Fruit fly (Drosophila melanogaster): ENCODE results near the gene Prosbeta3.

The Prosbeta3 gene

dm6 chr3R:9027082-9027481, 21.1 kb upstream of the Prosbeta3 start (continued):
- TF ChIP-seq Hr78 (GFP tag; optimal IDR thresholded peaks at IDR 0.05) (peak in 1 of 2 experiments; percentile 98), Nf-YA (GFP tag; IDR thresholded peaks at IDR 0.05) (peak; percentile 7; the same call in 1 of the 2 replicates), h (optimal IDR thresholded peaks at IDR 0.05) (no peak), CG2120 (GFP tag; optimal IDR thresholded peaks at IDR 0.05) (no peak), Lhr (GFP tag; optimal IDR thresholded peaks at IDR 0.05) (no peak), CG15514 (GFP tag; optimal IDR thresholded peaks at IDR 0.05) (no peak), so (GFP tag; IDR thresholded peaks at IDR 0.05) (no peak), pnt (GFP tag; optimal IDR thresholded peaks at IDR 0.05) (no peak), Dip3 (GFP tag; optimal IDR thresholded peaks at IDR 0.05) (no peak), H2.0 (GFP tag; IDR thresholded peaks at IDR 0.05) (no peak), jing (GFP tag; optimal IDR thresholded peaks at IDR 0.05) (no peak), CG4707 (GFP tag; optimal IDR thresholded peaks at IDR 0.05) (no peak), ara (GFP tag; IDR thresholded peaks at IDR 0.05) (0 out of 2 replicates have a peak, but pooled peaks have one; percentile 5), nerfin-1 (tag; optimal IDR thresholded peaks at IDR 0.05) (peak; percentile 0), vvl (GFP tag; IDR thresholded peaks at IDR 0.05) (peak; percentile 62; the same call in 1 of the 2 replicates), slp2 (GFP tag; optimal IDR thresholded peaks at IDR 0.05) (no peak), Hey (tag; optimal IDR thresholded peaks at IDR 0.05) (peak; percentile 98), Kr (GFP tag; optimal IDR thresholded peaks at IDR 0.05) (no peak), CG4328 (GFP tag; optimal IDR thresholded peaks at IDR 0.05) (no peak), CG10274 (GFP tag; optimal IDR thresholded peaks at IDR 0.05) (no peak), CG11247 (GFP tag; IDR thresholded peaks at IDR 0.05) (no peak), CG12744 (GFP tag; optimal IDR thresholded peaks at IDR 0.05) (no peak), CG6854 (GFP tag; optimal IDR thresholded peaks at IDR 0.05) (no peak), cwo (GFP tag; optimal IDR thresholded peaks at IDR 0.05) (peak; percentile 88), Fer1 (GFP tag; optimal IDR thresholded peaks at IDR 0.05) (no peak), CG8359 (GFP tag; optimal IDR thresholded peaks at IDR 0.05; ENCODE audit: borderline replicate concordance) (no peak), Pdp1 (GFP tag; optimal IDR thresholded peaks at IDR 0.05) (no peak), shn (GFP tag; optimal IDR thresholded peaks at IDR 0.05) (no peak), Doc3 (GFP tag; IDR thresholded peaks at IDR 0.05; ENCODE audit: partially characterized antibody) (no peak), CG4730 (GFP tag; IDR thresholded peaks at IDR 0.05) (no peak), grau (tag; optimal IDR thresholded peaks at IDR 0.05) (no peak), vnd (GFP tag; IDR thresholded peaks at IDR 0.05; ENCODE audit: partially characterized antibody) (no peak), Spps (tag; optimal IDR thresholded peaks at IDR 0.05) (no peak), da (GFP tag; optimal IDR thresholded peaks at IDR 0.05) (no peak), CG11398 (GFP tag; optimal IDR thresholded peaks at IDR 0.05) (no peak), ranshi (GFP tag; IDR thresholded peaks at IDR 0.05) (no peak), zen2 (GFP tag; IDR thresholded peaks at IDR 0.05; ENCODE audit: partially characterized antibody) (no peak), HLH3B (GFP tag; IDR thresholded peaks at IDR 0.05) (no peak)

dm6 chr3R:9024835-9025510, 18.9 kb upstream of the Prosbeta3 start:
- TF ChIP-seq CG15479 (GFP tag; optimal IDR thresholded peaks at IDR 0.05) (peak; percentile 45), pros (GFP tag; optimal IDR thresholded peaks at IDR 0.05) (peak; percentile 100), CG17612 (GFP tag; IDR thresholded peaks at IDR 0.05) (no peak), sug (tag; optimal IDR thresholded peaks at IDR 0.05) (no peak), twi (tag; optimal IDR thresholded peaks at IDR 0.05) (peak; percentile 93), sens (GFP tag) (peak; percentile 64), gfzf (GFP tag; optimal IDR thresholded peaks at IDR 0.05) (no peak), Taf1 (GFP tag; IDR thresholded peaks at IDR 0.05) (no peak), CG3995 (GFP tag; optimal IDR thresholded peaks at IDR 0.05) (no peak), CG14965 (GFP tag; optimal IDR thresholded peaks at IDR 0.05; ENCODE audit: borderline replicate concordance) (no peak), rib (GFP tag; IDR thresholded peaks at IDR 0.05) (no peak), CG11695 (GFP tag; IDR thresholded peaks at IDR 0.05) (no peak), Hey (tag; optimal IDR thresholded peaks at IDR 0.05) (peak; percentile 43), ranshi (GFP tag; IDR thresholded peaks at IDR 0.05) (no peak), TFAM (GFP tag; optimal IDR thresholded peaks at IDR 0.05) (no peak), bbx (GFP tag; IDR thresholded peaks at IDR 0.05; ENCODE audit: partially characterized antibody) (no peak)

Measured in whole organism, embryonic.